Worm (Caenorhabditis elegans) whole organism, L3 larva: Measurements from ENCODE around the gene C02E7.8.

ENCODE experiments used
- R02D3.7 ChIP-seq: fragments of 150-350 bp; optimal IDR thresholded peaks from 2 replicates; lab custom pipeline; 2014; ENCODE audit warnings: missing biosample characterization, missing genetic modification characterization
- aly-2 ChIP-seq: fragments of 150-350 bp; optimal IDR thresholded peaks from 2 replicates; lab custom pipeline; 2014; ENCODE audit warnings: missing biosample characterization, missing genetic modification characterization
- ama-1 ChIP-seq: fragments of 150-350 bp; optimal IDR thresholded peaks from 2 replicates; lab custom pipeline; 2018
- daf-12 ChIP-seq: fragments of 150-350 bp; optimal IDR thresholded peaks from 2 replicates; lab custom pipeline; 2014; ENCODE audit warnings: missing biosample characterization, missing genetic modification reagents, missing genetic modification characterization
- elt-2 ChIP-seq: sonication (generic microtip); optimal IDR thresholded peaks from 2 replicates; lab custom pipeline; 2016; ENCODE audit warnings: missing genetic modification reagents, mild to moderate bottlenecking, missing genetic modification characterization, missing compliant biosample characterization
- nhr-11 ChIP-seq: fragments of 150-350 bp; optimal IDR thresholded peaks from 2 replicates; lab custom pipeline; 2014; ENCODE audit warnings: missing biosample characterization, missing genetic modification characterization
- nhr-23 ChIP-seq: fragments of 150-350 bp; optimal IDR thresholded peaks from 2 replicates; lab custom pipeline; 2014; ENCODE audit warnings: missing biosample characterization, missing genetic modification reagents, missing genetic modification characterization
- nhr-25 ChIP-seq: sonication (generic microtip); optimal IDR thresholded peaks from 2 replicates; lab custom pipeline; 2017; ENCODE audit warnings: missing biosample characterization, missing genetic modification characterization

DNA sequence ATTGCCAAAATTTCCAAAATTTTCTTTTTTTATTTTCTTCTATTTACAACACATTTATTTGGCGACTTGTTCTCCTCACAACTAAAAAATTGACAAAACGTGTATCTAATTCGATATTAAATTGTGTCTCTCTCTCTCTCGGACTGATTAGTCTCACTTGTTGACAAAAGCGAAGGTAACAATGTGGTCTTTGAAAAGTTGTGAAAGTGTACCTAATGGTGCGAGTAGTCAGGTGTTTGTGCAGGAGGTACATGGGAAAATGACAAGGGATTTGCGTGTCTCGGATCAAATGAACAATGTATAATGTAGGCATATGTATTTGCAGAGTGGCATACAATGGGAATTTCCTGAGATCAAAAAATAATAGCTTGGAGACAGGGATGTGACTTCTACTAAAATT lies 48.9 kb upstream of the C02E7.8 start:
- TF ChIP-seq R02D3.7 = no peak
- TF ChIP-seq nhr-25 (tag; lab: Kevin White, UChicago) = no peak
- TF ChIP-seq nhr-23 (tag; lab: Kevin White, UChicago) = no peak
- TF ChIP-seq nhr-11 (tag; lab: Kevin White, UChicago) = no peak
- TF ChIP-seq daf-12 (tag; lab: Kevin White, UChicago) = no peak
- TF ChIP-seq ama-1 (lab: Kevin White, UChicago) = no peak
- no peak for TF ChIP-seq aly-2 (tag; lab: Kevin White, UChicago)
- no peak for TF ChIP-seq elt-2
